Worm (Caenorhabditis elegans) whole organism, early embryonic: ENCODE measurements around the gene asp-4.

Experiments
- ama-1 ChIP-seq: fragments of 150-350 bp; optimal IDR thresholded peaks from 2 replicates; lab custom pipeline; 2014
- ceh-36 ChIP-seq: sonication (generic microtip); optimal IDR thresholded peaks from 2 replicates; lab custom pipeline; 2016; ENCODE audit warnings: missing genetic modification characterization, inconsistent platforms, missing compliant biosample characterization
- pes-1 ChIP-seq: fragments of 200-800 bp; sonication (Bioruptor generic); IDR thresholded peaks from 2 replicates; pipeline ENCODE4 v1.3.6; 2022; ENCODE audit warnings: missing genetic modification reagents, missing genetic modification characterization, missing compliant biosample characterization

- TF ChIP-seq pes-1 (no peak), ama-1 (no peak), ceh-36 (no peak)
These were observed 36.3 kb upstream of the asp-4 start, which contains the start of gene K08H2.10 for ce11 chrX:13257577-13257976.
